Fruit fly (Drosophila melanogaster) whole organism, embryonic: ENCODE measurements around the gene wisp.

Experiments
- CG17385 ChIP-seq: fragments of 200-800 bp; sonication (Bioruptor generic); optimal IDR thresholded peaks from 3 replicates; lab custom pipeline; 2018; ENCODE audit warnings: missing biosample characterization, mild to moderate bottlenecking, missing genetic modification characterization
- Meics ChIP-seq: fragments of 200-800 bp; sonication (Bioruptor generic); optimal IDR thresholded peaks from 2 replicates; lab custom pipeline; 2017; ENCODE audit warnings: missing biosample characterization, mild to moderate bottlenecking, missing genetic modification characterization
- inv ChIP-seq: fragments of 200-800 bp; sonication (Bioruptor generic); IDR thresholded peaks from 2 replicates; pipeline ENCODE4 v1.3.6; 2022; ENCODE audit warnings: missing biosample characterization, missing genetic modification characterization; ENCODE audit not compliant: partially characterized antibody
- psq ChIP-seq: fragments of 200-800 bp; sonication (Bioruptor generic); optimal IDR thresholded peaks from 2 replicates; lab custom pipeline; 2017; ENCODE audit warnings: missing biosample characterization, missing genetic modification characterization

- no peak for TF ChIP-seq inv
- no peak for TF ChIP-seq CG17385 (GFP tag; lab: Kevin White, UChicago)
- no peak for TF ChIP-seq Meics (GFP tag; lab: Kevin White, UChicago)
- no peak for TF ChIP-seq psq (GFP tag; lab: Kevin White, UChicago)
Measured at dm6 chrX:11894198-11894597, 455 bp downstream of the wisp start.
